Worm (Caenorhabditis elegans): ENCODE data around the gene col-162.
"Not testable (repeated sequence)": the region's sequence is repeated elsewhere in the genome, so short reads cannot be mapped to it uniquely, and the experiment has no call there.

The col-162 gene

DNA sequence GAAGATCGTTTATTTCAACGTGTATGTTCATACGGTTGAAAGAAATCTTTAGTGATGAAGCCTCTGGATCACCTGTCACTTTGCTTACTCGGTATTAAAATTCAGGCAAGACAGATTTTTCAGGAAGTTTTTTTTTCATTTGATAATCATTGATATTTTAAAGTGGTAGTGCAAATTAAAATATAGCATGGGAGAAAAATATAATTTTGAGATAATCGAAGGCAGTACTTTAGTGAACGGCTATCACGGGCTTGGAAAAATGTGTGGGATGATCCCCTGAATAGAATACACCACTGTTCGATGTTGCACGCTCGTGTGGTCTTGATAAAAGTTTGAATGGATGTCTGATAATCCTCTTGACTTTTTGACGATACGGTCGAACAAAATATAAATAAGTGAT, 14.4 kb upstream of the col-162 start:
- TF ChIP-seq ref-2 (tag; optimal IDR thresholded peaks at IDR 0.05), result no peak
- TF ChIP-seq unc-42 (tag; optimal IDR thresholded peaks at IDR 0.05), result no peak

DNA sequence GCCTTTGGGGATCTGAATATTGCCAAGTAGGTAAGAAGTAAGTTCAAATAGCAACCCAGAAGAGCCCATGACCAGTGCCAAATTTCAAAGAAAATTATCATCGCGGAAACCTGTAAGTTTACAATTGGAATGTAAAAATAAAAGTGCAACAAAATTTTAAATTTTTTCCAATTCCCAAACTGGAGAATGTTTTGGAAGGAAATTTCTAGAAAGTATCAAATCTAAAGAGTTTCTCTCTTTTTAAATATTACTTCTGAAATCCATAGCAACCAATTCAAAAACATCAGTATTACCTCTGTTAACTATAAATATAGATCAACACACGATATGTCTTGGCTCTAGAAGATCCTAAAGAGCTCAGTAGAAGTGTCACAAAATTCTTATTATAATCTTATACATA, 13.1 kb upstream of the col-162 start, which contains the start of gene srd-19:
Gene srd-19 (minus strand): TSS at position 101 of the 400 bp plus-strand sequence.
- TF ChIP-seq sox-2 (GFP tag; IDR thresholded peaks at IDR 0.05), result no peak
- TF ChIP-seq ttx-3 (tag; optimal IDR thresholded peaks at IDR 0.05), result no peak
- TF ChIP-seq pqm-1 (tag; optimal IDR thresholded peaks at IDR 0.05), result no peak

DNA sequence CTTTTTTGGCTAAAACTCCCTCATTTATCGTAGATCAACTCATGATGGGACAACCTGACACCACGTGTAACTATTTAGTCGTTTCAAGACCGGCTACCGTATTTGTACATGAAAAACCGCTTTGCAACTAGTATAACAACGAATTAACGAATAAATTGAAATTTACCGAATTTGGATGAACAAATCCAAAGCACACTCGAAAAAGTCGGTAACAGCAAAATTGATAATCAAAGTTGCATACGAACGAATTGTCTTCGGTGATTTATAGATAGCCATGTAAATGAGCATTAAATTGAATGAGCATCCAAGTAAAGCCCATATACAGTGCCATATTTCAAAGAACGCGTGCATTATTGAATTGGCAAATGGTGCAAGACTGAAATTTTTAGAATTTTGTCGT, 9.4 kb upstream of the col-162 start, which contains the start of gene srd-17:
Gene srd-17 (minus strand): TSS at position 351 of the 400 bp plus-strand sequence.
- TF ChIP-seq T23F11.4 (GFP tag; optimal IDR thresholded peaks at IDR 0.05) (no peak), K02D7.2 (tag; optimal IDR thresholded peaks at IDR 0.05) (no peak), pat-9 (tag; optimal IDR thresholded peaks at IDR 0.05) (no peak), zip-5 (tag; optimal IDR thresholded peaks at IDR 0.05) (no peak), sox-2 (GFP tag; IDR thresholded peaks at IDR 0.05) (no peak), Y22D7AL.16 (tag; optimal IDR thresholded peaks at IDR 0.05) (no peak), syd-9 (tag; optimal IDR thresholded peaks at IDR 0.05) (no peak), nhr-11 (tag; optimal IDR thresholded peaks at IDR 0.05) (no peak), unc-42 (tag; optimal IDR thresholded peaks at IDR 0.05) (no peak), K09A11.1 (tag; optimal IDR thresholded peaks at IDR 0.05; ENCODE audit: insufficient read depth) (no peak), F13H6.1 (tag; optimal IDR thresholded peaks at IDR 0.05) (no peak), C08G9.2 (tag; optimal IDR thresholded peaks at IDR 0.05) (no peak), ceh-48 (tag; optimal IDR thresholded peaks at IDR 0.05) (no peak), elt-2 (tag; optimal IDR thresholded peaks at IDR 0.05) (no peak), ceh-30 (tag; optimal IDR thresholded peaks at IDR 0.05) (no peak), pag-3 (tag; optimal IDR thresholded peaks at IDR 0.05; ENCODE audit: borderline replicate concordance) (no peak), ceh-45 (GFP tag; IDR thresholded peaks at IDR 0.05) (no peak), nhr-232 (tag; optimal IDR thresholded peaks at IDR 0.05) (no peak), hlh-8 (tag; optimal IDR thresholded peaks at IDR 0.05) (no peak), hlh-6 (tag; optimal IDR thresholded peaks at IDR 0.05) (no peak)

DNA sequence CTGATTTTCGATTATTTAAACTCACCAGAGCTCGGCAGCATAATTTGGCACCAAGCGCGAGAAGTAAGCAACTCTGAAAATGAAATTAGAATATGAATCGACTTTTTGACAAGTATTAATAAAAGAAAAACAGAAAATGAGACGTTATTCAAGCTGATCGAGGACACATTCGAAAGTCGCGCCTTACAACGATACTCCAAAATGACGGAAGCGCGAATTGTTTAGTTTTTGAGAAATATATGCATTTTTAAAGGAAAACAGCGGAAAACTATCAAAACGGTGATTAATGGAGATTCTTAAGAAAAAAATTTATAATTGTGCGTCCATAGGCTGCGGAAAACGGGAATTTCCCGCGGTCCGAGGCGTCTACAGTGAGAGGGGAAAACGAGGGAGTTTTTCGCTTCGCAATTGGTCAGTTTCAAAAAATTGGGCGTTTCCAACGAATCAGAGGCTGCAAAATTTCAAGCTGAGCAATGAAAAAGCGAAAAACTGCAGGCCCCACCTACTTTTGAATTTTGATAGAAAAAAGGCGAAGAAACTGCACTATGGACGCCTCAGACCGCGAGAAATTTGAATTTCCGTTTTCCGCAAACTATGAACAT, 4.2 kb upstream of the col-162 start, which contains the start of gene mes-4:
Gene mes-4 (minus strand): TSS at position 73 of the 602 bp plus-strand sequence.
- TF ChIP-seq K02D7.2 (tag; optimal IDR thresholded peaks at IDR 0.05) (no peak), tbx-7 (tag; optimal IDR thresholded peaks at IDR 0.05) (no peak), nfya-1 (tag; optimal IDR thresholded peaks at IDR 0.05) (peak; percentile 85)

DNA sequence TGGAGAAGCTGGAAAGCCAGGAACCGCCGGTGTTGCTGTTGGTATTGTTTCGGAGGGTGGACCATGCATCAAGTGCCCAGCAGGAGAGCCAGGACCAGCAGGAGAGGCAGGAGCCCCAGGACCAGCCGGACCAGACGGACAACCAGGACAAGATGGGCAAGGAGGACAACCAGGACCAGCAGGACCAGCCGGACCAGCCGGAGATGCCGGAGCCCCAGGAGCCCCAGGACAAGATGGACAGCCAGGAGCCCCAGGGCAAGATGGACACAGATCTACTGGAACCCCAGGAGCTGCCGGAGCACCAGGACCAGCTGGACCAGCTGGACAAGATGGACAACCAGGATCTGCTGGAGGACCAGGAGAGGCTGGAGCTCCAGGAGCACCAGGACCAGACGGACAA, 1.1 kb downstream of the col-162 start:
- no peak for TF ChIP-seq zip-5 (tag; optimal IDR thresholded peaks at IDR 0.05)
- no peak for TF ChIP-seq unc-86 (tag; optimal IDR thresholded peaks at IDR 0.05)
- no peak for TF ChIP-seq ceh-9 (tag; optimal IDR thresholded peaks at IDR 0.05)

DNA sequence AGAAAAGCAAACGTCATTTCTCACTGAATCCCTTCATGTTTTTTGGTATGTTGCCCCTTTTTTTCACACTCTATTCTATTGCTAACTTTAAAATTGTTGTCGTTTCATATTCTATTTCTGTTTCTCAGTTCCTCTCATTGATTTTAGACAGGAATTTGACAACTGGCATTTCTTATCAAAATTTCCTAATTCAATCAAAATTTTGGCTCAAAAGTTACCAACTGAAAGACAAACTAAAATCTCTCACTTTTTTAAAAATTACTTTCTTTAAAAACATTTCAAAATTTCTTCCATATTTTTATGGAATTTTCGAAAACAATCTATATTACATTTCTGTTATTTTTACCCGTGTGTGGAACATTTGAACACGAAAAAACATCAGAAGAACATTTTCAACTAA, 1.8 kb downstream of the col-162 start, which contains the start of gene Y2H9A.6:
Gene Y2H9A.6 (plus strand): TSS at position 301 of the 400 bp plus-strand sequence.
- not testable (repeated sequence) for TF ChIP-seq dve-1 (tag; optimal IDR thresholded peaks at IDR 0.05); C38D4.7 (GFP tag; optimal IDR thresholded peaks at IDR 0.05); lin-11 (tag; optimal IDR thresholded peaks at IDR 0.05)
